Fruit fly (Drosophila melanogaster) Kc167 (cell line): ENCODE results near the gene robo2.

Experiments used
- Myc ChIP-seq: fragments of >200 bp; optimal IDR thresholded peaks from 2 replicates; lab custom pipeline; 2017; ENCODE audit warnings: missing external identifiers
- h ChIP-seq: fragments of >200 bp; optimal IDR thresholded peaks from 3 replicates; lab custom pipeline; 2018; ENCODE audit warnings: missing external identifiers
- psq ChIP-seq: fragments of >200 bp; optimal IDR thresholded peaks from 2 replicates; lab custom pipeline; 2017; ENCODE audit warnings: missing external identifiers
- ttk ChIP-seq: sonication (Bioruptor generic); optimal IDR thresholded peaks from 2 replicates; lab custom pipeline; 2017; ENCODE audit warnings: missing external identifiers

DNA sequence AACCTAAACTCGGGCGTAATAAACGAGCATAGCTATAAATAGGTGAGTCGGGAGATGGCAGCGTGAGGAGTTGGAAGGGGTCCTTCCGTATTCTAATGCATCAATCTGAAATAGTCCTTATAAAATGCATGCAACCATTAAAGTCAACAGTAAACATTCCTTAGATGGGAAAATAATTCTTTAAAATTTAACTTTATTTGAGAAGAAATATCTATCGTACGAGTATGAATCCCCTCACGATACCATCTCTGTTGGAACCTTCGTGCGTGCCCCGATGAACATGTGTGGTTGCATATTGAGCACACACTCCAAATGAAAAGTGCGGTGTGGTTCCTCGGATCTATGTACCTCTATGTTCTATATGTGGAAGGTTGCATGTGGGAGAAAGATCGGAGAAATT is 41.9 kb upstream of the robo2 start:
- no peak for TF ChIP-seq h (lab: Kevin White, UChicago)
- no peak for TF ChIP-seq psq
- no peak for TF ChIP-seq Myc (lab: Kevin White, UChicago)
- TF ChIP-seq ttk (lab: Kevin White, UChicago) = no peak
